Fruit fly (Drosophila melanogaster) whole organism, embryonic: ENCODE measurements around the gene CG32278.

Experiments used
- CG10267 ChIP-seq: fragments of 200-800 bp; sonication (Bioruptor generic); optimal IDR thresholded peaks from 2 replicates; lab custom pipeline; 2018; ENCODE audit warnings: missing biosample characterization, mild to moderate bottlenecking, missing genetic modification characterization, moderate library complexity
- CG10321 ChIP-seq: fragments of 200-800 bp; sonication (Bioruptor generic); IDR thresholded peaks from 2 replicates; pipeline ENCODE4 v1.3.6; 2022; ENCODE audit warnings: missing biosample characterization, missing genetic modification characterization
- CG11093 ChIP-seq: fragments of 200-800 bp; sonication (Bioruptor generic); IDR thresholded peaks from 3 replicates; pipeline ENCODE4 v1.3.6; 2022; ENCODE audit warnings: missing biosample characterization, missing genetic modification characterization
- CG11247 ChIP-seq: fragments of 200-800 bp; sonication (Bioruptor generic); IDR thresholded peaks from 2 replicates; pipeline ENCODE4 v1.3.6; 2022; ENCODE audit warnings: missing biosample characterization, missing genetic modification characterization
- CG12744 ChIP-seq: fragments of 200-800 bp; sonication (Bioruptor generic); optimal IDR thresholded peaks from 2 replicates; lab custom pipeline; 2016; ENCODE audit warnings: missing biosample characterization, missing genetic modification characterization
- CG14710 ChIP-seq: fragments of 200-800 bp; sonication (Bioruptor generic); optimal IDR thresholded peaks from 3 replicates; lab custom pipeline; 2019; ENCODE audit warnings: missing biosample characterization, mild to moderate bottlenecking, missing genetic modification characterization, moderate library complexity
- CG14860 ChIP-seq: fragments of 200-800 bp; sonication (Bioruptor generic); IDR thresholded peaks from 3 replicates; pipeline ENCODE4 v1.3.6; 2022; ENCODE audit warnings: missing biosample characterization, missing genetic modification characterization; ENCODE audit not compliant: partially characterized antibody
- CG15601 ChIP-seq: fragments of 200-800 bp; sonication (Bioruptor generic); optimal IDR thresholded peaks from 3 replicates; lab custom pipeline; 2019; ENCODE audit warnings: missing biosample characterization, mild to moderate bottlenecking, missing genetic modification characterization, moderate library complexity
- CG16779 ChIP-seq: fragments of 200-800 bp; sonication (Bioruptor generic); IDR thresholded peaks from 2 replicates; pipeline ENCODE4 v1.3.6; 2022; ENCODE audit warnings: missing biosample characterization, missing genetic modification characterization
- CG17186 ChIP-seq: fragments of 200-800 bp; sonication (Bioruptor generic); optimal IDR thresholded peaks from 3 replicates; lab custom pipeline; 2017; ENCODE audit warnings: missing biosample characterization, missing genetic modification reagents, missing genetic modification characterization
- CG30431 ChIP-seq: fragments of 200-800 bp; sonication (Bioruptor generic); optimal IDR thresholded peaks from 2 replicates; lab custom pipeline; 2017; ENCODE audit warnings: missing biosample characterization, missing genetic modification characterization
- CG32767 ChIP-seq: fragments of 200-800 bp; sonication (Bioruptor generic); IDR thresholded peaks from 2 replicates; pipeline ENCODE4 v1.3.6; 2022; ENCODE audit warnings: missing biosample characterization, missing genetic modification characterization
- CG3838 ChIP-seq: fragments of 200-800 bp; sonication (Bioruptor generic); optimal IDR thresholded peaks from 3 replicates; lab custom pipeline; 2016; ENCODE audit warnings: missing biosample characterization, missing genetic modification characterization
- CG3847 ChIP-seq: fragments of 200-800 bp; sonication (Bioruptor generic); IDR thresholded peaks from 2 replicates; pipeline ENCODE4 v1.3.6; 2022; ENCODE audit warnings: missing biosample characterization, missing genetic modification characterization
- CG8359 ChIP-seq: fragments of 200-800 bp; sonication (Bioruptor generic); optimal IDR thresholded peaks from 2 replicates; lab custom pipeline; 2017; ENCODE audit warnings: missing biosample characterization, mild to moderate bottlenecking, missing genetic modification characterization, borderline replicate concordance
- CG8944 ChIP-seq: fragments of 200-800 bp; sonication (Bioruptor generic); optimal IDR thresholded peaks from 3 replicates; lab custom pipeline; 2016; ENCODE audit warnings: missing biosample characterization, missing genetic modification characterization
- CG9437 ChIP-seq: fragments of 200-800 bp; sonication (Bioruptor generic); optimal IDR thresholded peaks from 2 replicates; lab custom pipeline; 2018; ENCODE audit warnings: missing biosample characterization, mild to moderate bottlenecking, missing genetic modification characterization
- CG9817 ChIP-seq: fragments of 200-800 bp; sonication (Bioruptor generic); optimal IDR thresholded peaks from 2 replicates; lab custom pipeline; 2018; ENCODE audit warnings: missing biosample characterization, mild to moderate bottlenecking, missing genetic modification characterization, moderate library complexity
- Dip3 ChIP-seq: fragments of 200-800 bp; sonication (Bioruptor generic); optimal IDR thresholded peaks from 3 replicates; lab custom pipeline; 2016; ENCODE audit warnings: missing biosample characterization, missing genetic modification characterization
- Dref ChIP-seq: fragments of 200-800 bp; sonication (Bioruptor generic); IDR thresholded peaks from 2 replicates; pipeline ENCODE4 v1.3.6; 2022; ENCODE audit warnings: missing biosample characterization, missing genetic modification characterization
- H15 ChIP-seq: fragments of 200-800 bp; sonication (Bioruptor generic); IDR thresholded peaks from 3 replicates; pipeline ENCODE4 v1.3.6; 2022; ENCODE audit warnings: missing biosample characterization, missing genetic modification characterization
- Mad ChIP-seq: fragments of 200-800 bp; sonication (Bioruptor generic); optimal IDR thresholded peaks from 2 replicates; lab custom pipeline; 2016; ENCODE audit warnings: missing biosample characterization, missing genetic modification characterization
- Nf-YC ChIP-seq: fragments of 200-800 bp; optimal IDR thresholded peaks from 3 replicates; lab custom pipeline; 2019; ENCODE audit warnings: missing biosample characterization, mild to moderate bottlenecking, missing genetic modification characterization, moderate library complexity
- Rfx ChIP-seq: fragments of 200-800 bp; sonication (Bioruptor generic); IDR thresholded peaks from 2 replicates; pipeline ENCODE4 v1.3.6; 2022; ENCODE audit warnings: missing biosample characterization, missing genetic modification characterization
- Scr ChIP-seq: fragments of 200-800 bp; sonication (Bioruptor generic); IDR thresholded peaks from 2 replicates; pipeline ENCODE4 v1.3.6; 2022; ENCODE audit warnings: missing biosample characterization, missing genetic modification characterization; ENCODE audit not compliant: partially characterized antibody
- Sin3A ChIP-seq: fragments of >200 bp; optimal IDR thresholded peaks from 2 replicates; lab custom pipeline; 2018
- abd-A ChIP-seq: fragments of 200-800 bp; sonication (Bioruptor generic); optimal IDR thresholded peaks from 3 replicates; lab custom pipeline; 2019; ENCODE audit warnings: missing biosample characterization, mild to moderate bottlenecking, missing genetic modification characterization, moderate library complexity
- ara ChIP-seq: fragments of 200-800 bp; sonication (Bioruptor generic); IDR thresholded peaks from 2 replicates; pipeline ENCODE4 v1.3.6; 2022; ENCODE audit warnings: missing biosample characterization, missing genetic modification characterization
- ase ChIP-seq: fragments of 200-800 bp; sonication (Bioruptor generic); IDR thresholded peaks from 3 replicates; pipeline ENCODE4 v1.3.6; 2022; ENCODE audit warnings: missing biosample characterization, missing genetic modification characterization
- ato ChIP-seq: fragments of 200-800 bp; sonication (Bioruptor generic); IDR thresholded peaks from 2 replicates; pipeline ENCODE4 v1.3.6; 2022; ENCODE audit warnings: missing biosample characterization, missing genetic modification characterization; ENCODE audit not compliant: partially characterized antibody
- br ChIP-seq: fragments of >200 bp; optimal IDR thresholded peaks from 2 replicates; lab custom pipeline; 2017
- btn ChIP-seq: fragments of 200-800 bp; sonication (Bioruptor generic); optimal IDR thresholded peaks from 2 replicates; lab custom pipeline; 2016; ENCODE audit warnings: missing biosample characterization, missing genetic modification characterization
- gfzf ChIP-seq: fragments of 200-800 bp; sonication (Bioruptor generic); optimal IDR thresholded peaks from 2 replicates; lab custom pipeline; 2016; ENCODE audit warnings: missing biosample characterization, mild to moderate bottlenecking, missing genetic modification characterization, moderate library complexity
- ham ChIP-seq: fragments of 200-800 bp; sonication (Bioruptor generic); IDR thresholded peaks from 2 replicates; pipeline ENCODE4 v1.3.6; 2022; ENCODE audit warnings: missing biosample characterization, missing genetic modification characterization
- hb ChIP-seq: fragments of 200-800 bp; sonication (Bioruptor generic); IDR thresholded peaks from 3 replicates; pipeline ENCODE4 v1.3.6; 2022; ENCODE audit warnings: missing biosample characterization, missing genetic modification characterization; ENCODE audit not compliant: partially characterized antibody
- hkb ChIP-seq, 2 experiments: fragments of 200-800 bp in 1 of 2; fragments of >200 bp in 1 of 2; sonication (Bioruptor generic) in 1 of 2; IDR thresholded peaks in 1 of 2; optimal IDR thresholded peaks in 1 of 2; 2 replicates each; pipeline versions ENCODE4 v1.3.6 to Lab custom; 2017 to 2022; ENCODE audit warnings: missing biosample characterization in 1 of 2, missing genetic modification characterization in 1 of 2
- mld ChIP-seq: fragments of 200-800 bp; sonication (Bioruptor generic); IDR thresholded peaks from 3 replicates; pipeline ENCODE4 v1.3.6; 2022; ENCODE audit warnings: missing biosample characterization, missing genetic modification characterization; ENCODE audit not compliant: partially characterized antibody
- ranshi ChIP-seq: fragments of 200-800 bp; sonication (Bioruptor generic); IDR thresholded peaks from 2 replicates; pipeline ENCODE4 v1.3.6; 2022; ENCODE audit warnings: missing biosample characterization, missing genetic modification characterization
- repo ChIP-seq: fragments of 200-800 bp; sonication (Bioruptor generic); optimal IDR thresholded peaks from 2 replicates; lab custom pipeline; 2016; ENCODE audit warnings: missing biosample characterization, missing genetic modification characterization
- sc ChIP-seq, 3 experiments: fragments of >200 bp in 2 of 3; fragments of 200-800 bp in 1 of 3; sonication (Bioruptor generic) in 1 of 3; optimal IDR thresholded peaks; 2 replicates in 2 of 3; 3 replicates in 1 of 3; lab custom pipeline; 2017; ENCODE audit warnings: mild to moderate bottlenecking in 1 of 3, missing biosample characterization in 1 of 3, missing genetic modification characterization in 1 of 3, missing genetic modification reagents in 1 of 3
- ssp ChIP-seq: fragments of 200-800 bp; sonication (Bioruptor generic); IDR thresholded peaks from 2 replicates; pipeline ENCODE4 v1.3.6; 2022; ENCODE audit warnings: missing biosample characterization, missing genetic modification characterization
- wor ChIP-seq: fragments of 200-800 bp; sonication (Bioruptor generic); IDR thresholded peaks from 2 replicates; pipeline ENCODE4 v1.3.6; 2022; ENCODE audit warnings: missing biosample characterization, missing genetic modification characterization
- zen ChIP-seq: fragments of 200-800 bp; sonication (Bioruptor generic); optimal IDR thresholded peaks from 3 replicates; lab custom pipeline; 2018; ENCODE audit warnings: missing biosample characterization, mild to moderate bottlenecking, missing genetic modification characterization, moderate library complexity

The CG32278 gene

dm6 chr3L:3143383-3143962 lies 25.6 kb upstream of the CG32278 start, which contains the start of the genes CG11537 and Alg2 (continued):
- TF ChIP-seq CG16779 (GFP tag; lab: Robert Waterston, UW) (no peak), H15 (GFP tag; lab: Robert Waterston, UW) (no peak), CG3838 (GFP tag; lab: Kevin White, UChicago) (no peak), CG10321 (GFP tag; lab: Robert Waterston, UW) (no peak), CG30431 (GFP tag; lab: Kevin White, UChicago) (no peak), Scr (GFP tag; lab: Robert Waterston, UW) (no peak), mld (GFP tag; lab: Robert Waterston, UW) (no peak), Dref (no peak), Sin3A (lab: Kevin White, UChicago) (no peak), CG10267 (peak; percentile 44), CG32767 (no peak), CG8944 (GFP tag; lab: Kevin White, UChicago) (no peak), CG12744 (GFP tag; lab: Kevin White, UChicago) (no peak), CG14860 (GFP tag; lab: Robert Waterston, UW) (no peak), zen (tag; lab: Kevin White, UChicago) (no peak), Dip3 (GFP tag; lab: Kevin White, UChicago) (no peak), Mad (no peak), CG17186 (GFP tag; lab: Kevin White, UChicago) (peak; percentile 24), CG14710 (tag; lab: Kevin White, UChicago) (peak; percentile 56), abd-A (tag; lab: Kevin White, UChicago) (no peak), ara (GFP tag; lab: Robert Waterston, UW) (no peak), sc (optimal IDR thresholded peaks at IDR 0.05; lab: Kevin White, UChicago) (no peak), sc (GFP tag; optimal IDR thresholded peaks at IDR 0.05; lab: Kevin White, UChicago) (no peak), gfzf (GFP tag; lab: Kevin White, UChicago) (peak; percentile 69), btn (GFP tag; lab: Kevin White, UChicago) (no peak), CG9817 (tag; lab: Kevin White, UChicago) (no peak), CG3847 (0 out of 2 replicates have a peak, but pooled peaks have one; percentile 22), CG9437 (no peak), Nf-YC (tag; lab: Kevin White, UChicago) (peak; percentile 41), hb (GFP tag; lab: Robert Waterston, UW) (no peak), ase (GFP tag; lab: Robert Waterston, UW) (no peak), repo (no peak), Rfx (GFP tag; lab: Robert Waterston, UW) (peak; percentile 56), CG11093 (no peak), ranshi (GFP tag; lab: Robert Waterston, UW) (no peak), hkb (optimal IDR thresholded peaks at IDR 0.05; lab: Kevin White, UChicago) (no peak), hkb (GFP tag; IDR thresholded peaks at IDR 0.05; lab: Robert Waterston, UW) (no peak), CG15601 (peak; percentile 32), ssp (no peak), CG11247 (peak; percentile 36; the same call in 1 of the 2 replicates), ham (GFP tag; lab: Robert Waterston, UW) (no peak), wor (GFP tag; lab: Robert Waterston, UW) (no peak), ato (no peak), CG8359 (GFP tag; lab: Kevin White, UChicago) (no peak), br (no peak)
